Fruit fly (Drosophila melanogaster): ENCODE measurements around the gene Prps.
A peak's percentile ranks its signal among the peaks of the same experiment; 100 is the strongest.

The Prps gene

dm6 chr3L:9690798-9691475 is 5.6 kb downstream of the Prps start (continued):
- TF ChIP-seq CG15601 (tag; optimal IDR thresholded peaks at IDR 0.05) (no peak), CG6854 (GFP tag; optimal IDR thresholded peaks at IDR 0.05) (no peak), Taf1 (GFP tag; IDR thresholded peaks at IDR 0.05) (no peak), ab (GFP tag; optimal IDR thresholded peaks at IDR 0.05) (no peak), grn (GFP tag; optimal IDR thresholded peaks at IDR 0.05) (no peak), CG7271 (tag; optimal IDR thresholded peaks at IDR 0.05) (no peak), Aef1 (GFP tag; IDR thresholded peaks at IDR 0.05) (no peak), CG31441 (GFP tag; IDR thresholded peaks at IDR 0.05) (0 out of 2 replicates have a peak, but pooled peaks have one; percentile 9), Elba2 (GFP tag; optimal IDR thresholded peaks at IDR 0.05) (no peak), odd (GFP tag; optimal IDR thresholded peaks at IDR 0.05) (no peak), CG15073 (GFP tag; optimal IDR thresholded peaks at IDR 0.05) (no peak), CG6272 (GFP tag; IDR thresholded peaks at IDR 0.05) (no peak), Sry-β (GFP tag; optimal IDR thresholded peaks at IDR 0.05) (no peak), zen (tag; optimal IDR thresholded peaks at IDR 0.05) (no peak), CG9437 (GFP tag; optimal IDR thresholded peaks at IDR 0.05) (no peak), CG3847 (GFP tag; IDR thresholded peaks at IDR 0.05) (no peak), CG14441 (GFP tag; IDR thresholded peaks at IDR 0.05) (no peak), rib (GFP tag; IDR thresholded peaks at IDR 0.05) (no peak), CG31224 (GFP tag; IDR thresholded peaks at IDR 0.05) (no peak), CG7963 (GFP tag; IDR thresholded peaks at IDR 0.05; ENCODE audit: partially characterized antibody) (no peak), CG31365 (tag; optimal IDR thresholded peaks at IDR 0.05) (no peak), ERR (GFP tag; optimal IDR thresholded peaks at IDR 0.05) (no peak), Scr (GFP tag; IDR thresholded peaks at IDR 0.05; ENCODE audit: partially characterized antibody) (no peak), CG12104 (GFP tag; optimal IDR thresholded peaks at IDR 0.05) (peak; percentile 9), slp2 (GFP tag; optimal IDR thresholded peaks at IDR 0.05) (no peak), HLH3B (GFP tag; IDR thresholded peaks at IDR 0.05) (no peak), crol (GFP tag; IDR thresholded peaks at IDR 0.05) (peak; percentile 65), CG2116 (GFP tag; optimal IDR thresholded peaks at IDR 0.05) (no peak), CG8290 (GFP tag; optimal IDR thresholded peaks at IDR 0.05) (no peak), CG8290 (tag; optimal IDR thresholded peaks at IDR 0.05) (no peak), nmo (GFP tag; optimal IDR thresholded peaks at IDR 0.05) (peak; percentile 30), knrl (GFP tag; IDR thresholded peaks at IDR 0.05; ENCODE audit: partially characterized antibody) (no peak), lbe (GFP tag; optimal IDR thresholded peaks at IDR 0.05) (no peak), CG10979 (tag; optimal IDR thresholded peaks at IDR 0.05) (no peak), CG4617 (GFP tag; optimal IDR thresholded peaks at IDR 0.05; ENCODE audit: borderline replicate concordance) (no peak), dpn (GFP tag; optimal IDR thresholded peaks at IDR 0.05) (peak in 1 of 2 experiments; percentile 36), tap (tag; optimal IDR thresholded peaks at IDR 0.05) (peak; percentile 18), CG1602 (GFP tag; optimal IDR thresholded peaks at IDR 0.05) (no peak), Dref (GFP tag; IDR thresholded peaks at IDR 0.05) (no peak), Hmr (GFP tag; optimal IDR thresholded peaks at IDR 0.05) (peak; percentile 51), CG7745 (tag; optimal IDR thresholded peaks at IDR 0.05) (no peak), CG14014 (GFP tag; IDR thresholded peaks at IDR 0.05) (no peak), lab (GFP tag; optimal IDR thresholded peaks at IDR 0.05) (no peak), Fer2 (tag; optimal IDR thresholded peaks at IDR 0.05) (peak; percentile 38), her (GFP tag; optimal IDR thresholded peaks at IDR 0.05) (no peak), CG11247 (GFP tag; IDR thresholded peaks at IDR 0.05) (no peak), fd96Cb (tag; optimal IDR thresholded peaks at IDR 0.05) (no peak), aop (GFP tag; IDR thresholded peaks at IDR 0.05) (no peak), CG17361 (GFP tag; IDR thresholded peaks at IDR 0.05) (no peak), CG13123 (GFP tag; optimal IDR thresholded peaks at IDR 0.05) (no peak), CG30020 (tag; optimal IDR thresholded peaks at IDR 0.05) (no peak)

All from whole organism, embryonic.